Fruit fly (Drosophila melanogaster): ENCODE data around the gene fig.

Gene fig

dm6 chr3R:29774360-29775193 lies 5.7 kb downstream of the fig start:
- TF ChIP-seq Jra (GFP tag; optimal IDR thresholded peaks at IDR 0.05) (no peak), sage (GFP tag; optimal IDR thresholded peaks at IDR 0.05) (peak; percentile 45), rgr (GFP tag; optimal IDR thresholded peaks at IDR 0.05) (peak; percentile 24), Mio (GFP tag; optimal IDR thresholded peaks at IDR 0.05) (no peak), lola (GFP tag; optimal IDR thresholded peaks at IDR 0.05) (no peak), Dfd (GFP tag; optimal IDR thresholded peaks at IDR 0.05) (no peak), Hnf4 (GFP tag; optimal IDR thresholded peaks at IDR 0.05) (no peak), Hr83 (GFP tag; optimal IDR thresholded peaks at IDR 0.05; ENCODE audit: poor library complexity, severe bottlenecking) (peak; percentile 62), psq (GFP tag; optimal IDR thresholded peaks at IDR 0.05) (peak; percentile 81), h (GFP tag; optimal IDR thresholded peaks at IDR 0.05) (peak; percentile 10), jim (GFP tag; optimal IDR thresholded peaks at IDR 0.05) (peak; percentile 54), dmrt93B (GFP tag; optimal IDR thresholded peaks at IDR 0.05) (no peak), foxo (GFP tag; optimal IDR thresholded peaks at IDR 0.05) (no peak), Myc (optimal IDR thresholded peaks at IDR 0.05) (no peak), N (GFP tag; optimal IDR thresholded peaks at IDR 0.05) (no peak), Hr78 (GFP tag; optimal IDR thresholded peaks at IDR 0.05) (no peak), pan (optimal IDR thresholded peaks at IDR 0.05) (no peak), usp (GFP tag; optimal IDR thresholded peaks at IDR 0.05) (no peak), sv (GFP tag; optimal IDR thresholded peaks at IDR 0.05) (no peak), ey (GFP tag; optimal IDR thresholded peaks at IDR 0.05) (no peak), brk (GFP tag; optimal IDR thresholded peaks at IDR 0.05) (peak; percentile 15), fru (GFP tag; optimal IDR thresholded peaks at IDR 0.05) (no peak), GATAd (GFP tag; optimal IDR thresholded peaks at IDR 0.05) (no peak), CrebA (GFP tag; optimal IDR thresholded peaks at IDR 0.05; ENCODE audit: borderline replicate concordance) (peak; percentile 82), HLH106 (tag; optimal IDR thresholded peaks at IDR 0.05) (no peak), CG9705 (GFP tag; optimal IDR thresholded peaks at IDR 0.05) (no peak), dsf (GFP tag; optimal IDR thresholded peaks at IDR 0.05; ENCODE audit: borderline replicate concordance) (no peak), Rel (GFP tag; optimal IDR thresholded peaks at IDR 0.05) (peak; percentile 43), Rel (tag; optimal IDR thresholded peaks at IDR 0.05) (peak; percentile 70), Dif (GFP tag; optimal IDR thresholded peaks at IDR 0.05; ENCODE audit: partially characterized antibody) (peak; percentile 100), br (GFP tag; optimal IDR thresholded peaks at IDR 0.05) (no peak), Abd-B (GFP tag; optimal IDR thresholded peaks at IDR 0.05) (no peak), tai (GFP tag; optimal IDR thresholded peaks at IDR 0.05) (no peak), Vsx2 (GFP tag; optimal IDR thresholded peaks at IDR 0.05; ENCODE audit: partially characterized antibody) (peak; percentile 98), woc (GFP tag; optimal IDR thresholded peaks at IDR 0.05) (no peak), dl (GFP tag; optimal IDR thresholded peaks at IDR 0.05; ENCODE audit: insufficient read depth in 1 of 2, partially characterized antibody in 2 of 2) (peak; percentile 98 to 99), CG32264 (GFP tag; optimal IDR thresholded peaks at IDR 0.05) (peak; percentile 49), Sp1 (GFP tag; optimal IDR thresholded peaks at IDR 0.05) (no peak), OdsH (GFP tag; optimal IDR thresholded peaks at IDR 0.05) (peak; percentile 9)

dm6 chr3R:29773833-29774324 lies 6.4 kb downstream of the fig start:
- TF ChIP-seq ey (GFP tag; optimal IDR thresholded peaks at IDR 0.05): peak; percentile 90
- peak; percentile 81 for TF ChIP-seq HLH106 (tag; optimal IDR thresholded peaks at IDR 0.05)
- peak; percentile 43 for TF ChIP-seq tai (GFP tag; optimal IDR thresholded peaks at IDR 0.05)
- TF ChIP-seq Hr83 (GFP tag; optimal IDR thresholded peaks at IDR 0.05; ENCODE audit: poor library complexity, severe bottlenecking): no peak
- no peak for TF ChIP-seq N (GFP tag; optimal IDR thresholded peaks at IDR 0.05)
- TF ChIP-seq dl (GFP tag; optimal IDR thresholded peaks at IDR 0.05; ENCODE audit: insufficient read depth in 1 of 2, partially characterized antibody in 2 of 2): no peak
- peak; percentile 46 for TF ChIP-seq Mio (GFP tag; optimal IDR thresholded peaks at IDR 0.05)
- TF ChIP-seq Sp1 (GFP tag; optimal IDR thresholded peaks at IDR 0.05): peak; percentile 77
- TF ChIP-seq dmrt93B (GFP tag; optimal IDR thresholded peaks at IDR 0.05): peak; percentile 61
- peak; percentile 58 for TF ChIP-seq CG9705 (GFP tag; optimal IDR thresholded peaks at IDR 0.05)
- TF ChIP-seq sv (GFP tag; optimal IDR thresholded peaks at IDR 0.05): peak; percentile 75
- no peak for TF ChIP-seq dsf (GFP tag; optimal IDR thresholded peaks at IDR 0.05; ENCODE audit: borderline replicate concordance)
- peak; percentile 84 for TF ChIP-seq br (GFP tag; optimal IDR thresholded peaks at IDR 0.05)
- peak; percentile 38 for TF ChIP-seq Hnf4 (GFP tag; optimal IDR thresholded peaks at IDR 0.05)
- TF ChIP-seq Rel (GFP tag; optimal IDR thresholded peaks at IDR 0.05): no peak
- TF ChIP-seq Rel (tag; optimal IDR thresholded peaks at IDR 0.05): peak; percentile 90
- TF ChIP-seq h (GFP tag; optimal IDR thresholded peaks at IDR 0.05): peak; percentile 69
- no peak for TF ChIP-seq psq (GFP tag; optimal IDR thresholded peaks at IDR 0.05)
- TF ChIP-seq foxo (GFP tag; optimal IDR thresholded peaks at IDR 0.05): peak; percentile 51 to 85
- TF ChIP-seq OdsH (GFP tag; optimal IDR thresholded peaks at IDR 0.05): peak; percentile 77
- TF ChIP-seq fru (GFP tag; optimal IDR thresholded peaks at IDR 0.05): peak; percentile 80
- no peak for TF ChIP-seq Dfd (GFP tag; optimal IDR thresholded peaks at IDR 0.05)
- peak; percentile 52 for TF ChIP-seq CG32264 (GFP tag; optimal IDR thresholded peaks at IDR 0.05)
- TF ChIP-seq rgr (GFP tag; optimal IDR thresholded peaks at IDR 0.05): peak; percentile 78
- no peak for TF ChIP-seq Dif (GFP tag; optimal IDR thresholded peaks at IDR 0.05; ENCODE audit: partially characterized antibody)
- no peak for TF ChIP-seq usp (GFP tag; optimal IDR thresholded peaks at IDR 0.05)
- peak; percentile 79 for TF ChIP-seq woc (GFP tag; optimal IDR thresholded peaks at IDR 0.05)
- no peak for TF ChIP-seq Abd-B (GFP tag; optimal IDR thresholded peaks at IDR 0.05)
- no peak for TF ChIP-seq lola (GFP tag; optimal IDR thresholded peaks at IDR 0.05)
- no peak for TF ChIP-seq pan (optimal IDR thresholded peaks at IDR 0.05)

All from whole organism, wandering third instar larva.